Fruit fly (Drosophila melanogaster): ENCODE data around the gene Ctu2.

DNA sequence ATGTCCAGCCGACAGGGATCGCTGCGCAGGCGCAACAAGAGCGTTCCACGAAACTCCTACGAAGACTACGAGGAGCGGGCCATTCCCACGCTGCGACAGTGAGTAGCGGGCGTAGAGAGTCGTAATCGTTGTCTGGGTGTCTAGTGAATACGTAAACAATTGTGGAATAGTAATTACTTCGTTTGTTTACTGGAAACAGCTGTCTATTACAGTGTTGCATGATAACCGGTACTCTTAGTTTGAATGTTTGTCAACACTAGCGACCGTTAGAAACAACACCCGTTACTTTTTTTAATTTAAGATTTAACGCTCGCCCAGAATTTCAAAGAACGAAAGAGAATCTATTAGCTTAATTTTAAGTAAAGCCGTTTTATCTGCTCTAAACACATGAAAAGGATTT lies 37.0 kb upstream of the Ctu2 start, which contains the start of gene CG10165:
- TF ChIP-seq Ets98B (GFP tag; IDR thresholded peaks at IDR 0.05): no peak
- TF ChIP-seq CG4496 (GFP tag; IDR thresholded peaks at IDR 0.05): no peak
- no peak for TF ChIP-seq CG8301 (tag; optimal IDR thresholded peaks at IDR 0.05)
- TF ChIP-seq CG15710 (tag; optimal IDR thresholded peaks at IDR 0.05): no peak
- TF ChIP-seq CG34367 (tag; optimal IDR thresholded peaks at IDR 0.05): no peak
- no peak for TF ChIP-seq CG32121 (GFP tag; IDR thresholded peaks at IDR 0.05)
- no peak for TF ChIP-seq CG13204 (GFP tag; optimal IDR thresholded peaks at IDR 0.05)

Data from whole organism, pupa.